Worm (Caenorhabditis elegans): ENCODE data around the gene arx-4.

- TF ChIP-seq skn-1 (tag; optimal IDR thresholded peaks at IDR 0.05) (no peak), F49E8.2 (tag; optimal IDR thresholded peaks at IDR 0.05; ENCODE audit: borderline replicate concordance) (no peak), snpc-4 (tag; optimal IDR thresholded peaks at IDR 0.05) (no peak), nhr-237 (tag; optimal IDR thresholded peaks at IDR 0.05) (no peak), unc-39 (tag; optimal IDR thresholded peaks at IDR 0.05) (no peak), lin-13 (GFP tag; optimal IDR thresholded peaks at IDR 0.05) (no peak), ama-1 (optimal IDR thresholded peaks at IDR 0.05) (no peak), pqm-1 (tag; optimal IDR thresholded peaks at IDR 0.05) (no peak), mes-2 (tag; optimal IDR thresholded peaks at IDR 0.05; ENCODE audit: poor library complexity, severe bottlenecking) (no peak), fkh-10 (GFP tag; optimal IDR thresholded peaks at IDR 0.05) (no peak), zag-1 (tag; optimal IDR thresholded peaks at IDR 0.05) (no peak), mdl-1 (tag; optimal IDR thresholded peaks at IDR 0.05) (no peak)
These were observed 20.9 kb upstream of the arx-4 start, which contains the start of gene K02F3.9 for ce11 chrIII:841177-841576.
